Worm (Caenorhabditis elegans): ENCODE data around the gene ZK512.10.
A peak's percentile ranks its signal among the peaks of the same experiment; 100 is the strongest.

The ZK512.10 gene

DNA sequence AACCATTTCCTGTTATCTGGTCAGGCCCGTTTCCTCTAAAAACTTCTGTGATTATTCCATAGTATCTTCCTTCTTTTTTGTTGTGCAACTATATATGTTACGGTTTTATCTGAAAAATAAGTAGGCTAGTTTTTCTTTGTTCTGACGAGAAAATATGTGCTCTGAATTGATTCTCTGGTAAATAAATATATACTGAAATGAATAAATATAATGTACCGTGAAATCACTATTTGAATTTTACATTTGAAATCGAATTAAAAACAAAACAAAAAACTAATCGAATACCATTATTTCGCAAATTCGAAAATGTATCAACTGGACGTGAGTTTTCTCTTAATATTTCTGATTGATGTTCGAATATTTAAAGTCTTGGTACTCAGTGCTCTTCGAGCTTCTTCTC, at the start of gene ZK512.10:
ZK512.10 (plus strand) TSS at position 301 of the 400 bp plus-strand sequence.
- TF ChIP-seq nhr-67 (tag; optimal IDR thresholded peaks at IDR 0.05) (no peak), fkh-10 (GFP tag; optimal IDR thresholded peaks at IDR 0.05) (no peak), pqm-1 (tag; optimal IDR thresholded peaks at IDR 0.05) (no peak), nhr-43 (tag; optimal IDR thresholded peaks at IDR 0.05; ENCODE audit: poor library complexity, severe bottlenecking) (no peak), ceh-16 (tag; optimal IDR thresholded peaks at IDR 0.05) (no peak)

- TF ChIP-seq nfya-1 (tag; optimal IDR thresholded peaks at IDR 0.05; ENCODE audit: insufficient read depth) (peak; percentile 31), tbx-2 (tag; optimal IDR thresholded peaks at IDR 0.05) (no peak)
Observed at ce11 chrIII:9081055-9081454, 49.6 kb upstream of the ZK512.10 start, which contains the start of gene far-1. Gene far-1 (minus strand): TSS chrIII:9081179.

DNA sequence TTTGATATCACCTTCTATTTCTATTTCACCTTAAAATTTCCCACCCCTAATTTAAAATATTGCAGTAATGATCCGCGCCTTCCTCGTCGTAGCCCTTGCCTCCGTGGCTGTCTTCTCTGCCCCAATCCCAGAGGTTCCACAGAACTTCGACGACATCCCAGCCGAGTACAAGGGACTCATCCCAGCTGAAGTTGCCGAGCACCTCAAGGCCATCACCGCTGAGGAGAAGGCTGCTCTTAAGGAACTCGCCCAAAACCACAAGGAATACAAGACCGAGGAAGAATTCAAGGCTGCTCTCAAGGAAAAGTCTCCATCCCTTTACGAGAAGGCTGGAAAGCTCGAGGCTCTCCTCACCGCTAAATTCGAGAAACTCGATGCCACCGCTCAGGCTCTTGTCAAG, 48.9 kb upstream of the ZK512.10 start, which contains the start of gene far-2:
far-2 (plus strand) TSS at position 66 of the 400 bp plus-strand sequence.
- TF ChIP-seq R02D3.7 (tag; optimal IDR thresholded peaks at IDR 0.05), result no peak
- TF ChIP-seq nhr-11 (tag; optimal IDR thresholded peaks at IDR 0.05), result no peak
- TF ChIP-seq egl-27 (tag; optimal IDR thresholded peaks at IDR 0.05), result no peak
- TF ChIP-seq tbx-2 (tag; optimal IDR thresholded peaks at IDR 0.05), result no peak
- TF ChIP-seq nhr-67 (tag; optimal IDR thresholded peaks at IDR 0.05), result no peak
- TF ChIP-seq ama-1 (optimal IDR thresholded peaks at IDR 0.05), result no peak
- no peak for TF ChIP-seq pha-4 (tag; optimal IDR thresholded peaks at IDR 0.05)
- no peak for TF ChIP-seq snpc-4 (tag; optimal IDR thresholded peaks at IDR 0.05)
- no peak for TF ChIP-seq zag-1 (tag; optimal IDR thresholded peaks at IDR 0.05)
- TF ChIP-seq fkh-10 (GFP tag; optimal IDR thresholded peaks at IDR 0.05), result no peak
- TF ChIP-seq fkh-2 (tag; optimal IDR thresholded peaks at IDR 0.05), result no peak
- TF ChIP-seq nhr-12 (tag; optimal IDR thresholded peaks at IDR 0.05), result no peak
- TF ChIP-seq ztf-11 (tag; optimal IDR thresholded peaks at IDR 0.05), result no peak

ce11 chrIII:9083118-9083517, 47.6 kb upstream of the ZK512.10 start:
- TF ChIP-seq nfya-1 (tag; optimal IDR thresholded peaks at IDR 0.05; ENCODE audit: insufficient read depth) (peak; percentile 15), snpc-4 (tag; optimal IDR thresholded peaks at IDR 0.05) (no peak), nhr-43 (tag; optimal IDR thresholded peaks at IDR 0.05; ENCODE audit: poor library complexity, severe bottlenecking) (no peak), nhr-237 (tag; optimal IDR thresholded peaks at IDR 0.05) (no peak), nhr-76 (tag; optimal IDR thresholded peaks at IDR 0.05) (no peak), nhr-67 (tag; optimal IDR thresholded peaks at IDR 0.05) (no peak), lin-39 (tag; optimal IDR thresholded peaks at IDR 0.05) (no peak), egl-5 (tag; optimal IDR thresholded peaks at IDR 0.05) (peak; percentile 72)

- TF ChIP-seq nhr-12 (tag; optimal IDR thresholded peaks at IDR 0.05) (no peak), egl-5 (tag; optimal IDR thresholded peaks at IDR 0.05) (peak; percentile 53), elt-1 (tag; optimal IDR thresholded peaks at IDR 0.05) (peak; percentile 15), lin-39 (tag; optimal IDR thresholded peaks at IDR 0.05) (peak; percentile 94), nhr-67 (tag; optimal IDR thresholded peaks at IDR 0.05) (no peak), unc-62 (GFP tag; optimal IDR thresholded peaks at IDR 0.05) (peak; percentile 51), nfya-1 (tag; optimal IDR thresholded peaks at IDR 0.05; ENCODE audit: insufficient read depth) (peak; percentile 48)
Observed at ce11 chrIII:9084329-9084728, 46.4 kb upstream of the ZK512.10 start.

ce11 chrIII:9089325-9089823, 41.3 kb upstream of the ZK512.10 start, which contains the start of the genes mccc-2 and mrpl-44:
Gene mccc-2 (minus strand): TSS chrIII:9089375.
Gene mrpl-44 (minus strand): TSS chrIII:9089375.
- no peak for TF ChIP-seq lin-39 (tag; optimal IDR thresholded peaks at IDR 0.05)
- no peak for TF ChIP-seq nhr-12 (tag; optimal IDR thresholded peaks at IDR 0.05)
- peak; percentile 45 for TF ChIP-seq lin-15B (tag; optimal IDR thresholded peaks at IDR 0.05)
- TF ChIP-seq sea-2 (GFP tag; optimal IDR thresholded peaks at IDR 0.05), result no peak
- TF ChIP-seq daf-12 (tag; optimal IDR thresholded peaks at IDR 0.05), result no peak

DNA sequence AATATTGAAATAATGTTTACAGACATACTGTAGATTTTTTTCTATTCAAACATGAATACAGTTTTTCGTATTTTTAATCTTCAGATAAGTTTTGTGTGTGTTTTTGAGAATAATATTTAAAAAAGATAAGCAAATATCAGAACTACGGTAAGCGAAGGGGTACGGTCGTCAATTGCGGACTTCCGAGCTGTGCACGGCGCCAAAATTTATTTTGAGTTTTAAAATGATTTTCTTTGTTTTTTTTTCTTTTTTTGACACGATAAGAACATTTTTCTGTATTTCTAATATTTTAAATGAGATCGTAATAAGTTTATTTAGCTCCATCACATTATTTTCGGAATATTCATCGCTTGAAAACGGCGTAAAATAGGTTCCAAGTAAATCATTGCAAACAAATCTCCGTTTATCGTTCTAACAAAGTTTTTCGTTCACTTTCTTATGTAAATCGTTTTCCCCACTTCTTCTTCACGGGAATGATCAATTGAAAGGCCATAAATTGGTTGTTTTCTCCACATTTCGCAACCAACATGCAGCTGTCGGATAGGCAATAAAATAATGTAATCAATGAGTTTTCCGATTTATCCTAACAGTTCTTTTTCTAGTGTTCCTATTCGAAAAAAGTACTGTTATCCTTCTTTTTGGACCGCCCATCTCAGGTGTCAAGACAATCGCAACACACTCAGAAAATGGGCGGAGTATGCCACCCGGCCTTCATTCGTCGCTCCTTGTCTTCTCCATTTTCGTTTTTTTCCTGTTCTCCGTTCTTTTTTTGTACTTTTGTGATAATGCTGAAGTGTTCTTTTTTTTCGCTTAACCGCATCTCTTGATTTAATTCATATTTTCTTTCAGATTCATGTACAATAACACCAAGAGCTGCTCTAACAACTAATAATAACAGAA, 39.0 kb upstream of the ZK512.10 start, which contains the start of gene glp-1:
glp-1 (plus strand) TSS at position 850 of the 900 bp plus-strand sequence.
- no peak for TF ChIP-seq fos-1 (tag; optimal IDR thresholded peaks at IDR 0.05)
- TF ChIP-seq ZK546.5 (tag; optimal IDR thresholded peaks at IDR 0.05), result no peak
- peak; percentile 68 for TF ChIP-seq egl-5 (tag; optimal IDR thresholded peaks at IDR 0.05)
